Fruit fly (Drosophila melanogaster): ENCODE measurements around the gene Skel.

Skel gene

dm6 chr3R:10643077-10643784 lies 43.5 kb upstream of the Skel start (continued):
- TF ChIP-seq chif (GFP tag; optimal IDR thresholded peaks at IDR 0.05) (peak in 1 of 2 experiments; percentile 6), CG8089 (GFP tag; optimal IDR thresholded peaks at IDR 0.05) (no peak), CG2678 (tag; optimal IDR thresholded peaks at IDR 0.05) (peak; percentile 73), NFAT (GFP tag; IDR thresholded peaks at IDR 0.05) (no peak), sens-2 (GFP tag; IDR thresholded peaks at IDR 0.05) (peak; percentile 45), CG6689 (GFP tag; IDR thresholded peaks at IDR 0.05) (no peak), zen2 (GFP tag; IDR thresholded peaks at IDR 0.05; ENCODE audit: partially characterized antibody) (no peak), schlank (tag; optimal IDR thresholded peaks at IDR 0.05) (peak; percentile 58), CG12299 (tag; optimal IDR thresholded peaks at IDR 0.05) (peak; percentile 40), CG9215 (GFP tag; IDR thresholded peaks at IDR 0.05) (no peak), pfk (GFP tag; optimal IDR thresholded peaks at IDR 0.05) (peak; percentile 1), CG10321 (GFP tag; IDR thresholded peaks at IDR 0.05) (no peak), CG5953 (GFP tag; IDR thresholded peaks at IDR 0.05) (no peak), az2 (GFP tag; optimal IDR thresholded peaks at IDR 0.05) (no peak), gfzf (GFP tag; optimal IDR thresholded peaks at IDR 0.05) (no peak), run (tag; optimal IDR thresholded peaks at IDR 0.05) (no peak), cad (GFP tag; optimal IDR thresholded peaks at IDR 0.05) (peak; percentile 24), Doc2 (GFP tag; IDR thresholded peaks at IDR 0.05) (no peak), CG17568 (GFP tag; optimal IDR thresholded peaks at IDR 0.05) (peak; percentile 62), D (optimal IDR thresholded peaks at IDR 0.05) (no peak), D (GFP tag; optimal IDR thresholded peaks at IDR 0.05) (peak; percentile 42), CG3163 (GFP tag; optimal IDR thresholded peaks at IDR 0.05) (no peak), Rx (GFP tag; IDR thresholded peaks at IDR 0.05) (no peak), Blimp-1 (GFP tag; optimal IDR thresholded peaks at IDR 0.05) (peak; percentile 43), Oaz (GFP tag; IDR thresholded peaks at IDR 0.05) (no peak), CG11398 (GFP tag; optimal IDR thresholded peaks at IDR 0.05) (no peak), CG6791 (GFP tag; IDR thresholded peaks at IDR 0.05; ENCODE audit: partially characterized antibody) (no peak), toy (GFP tag; IDR thresholded peaks at IDR 0.05) (no peak), Xrp1 (GFP tag; IDR thresholded peaks at IDR 0.05) (no peak; the same call in none of the 2 replicates), GATAe (GFP tag; conservative IDR thresholded peaks at IDR 0.05) (peak; percentile 85), Mes4 (GFP tag; optimal IDR thresholded peaks at IDR 0.05) (no peak), ato (GFP tag; IDR thresholded peaks at IDR 0.05; ENCODE audit: partially characterized antibody) (no peak), CG30431 (GFP tag; optimal IDR thresholded peaks at IDR 0.05) (no peak), phol (tag; optimal IDR thresholded peaks at IDR 0.05) (no peak), row (GFP tag; IDR thresholded peaks at IDR 0.05) (no peak; the same call in 2 of the 3 replicates), CG14965 (GFP tag; optimal IDR thresholded peaks at IDR 0.05; ENCODE audit: borderline replicate concordance) (peak; percentile 9), CG16815 (GFP tag; optimal IDR thresholded peaks at IDR 0.05) (no peak), nerfin-1 (tag; optimal IDR thresholded peaks at IDR 0.05) (peak; percentile 65), hth (optimal IDR thresholded peaks at IDR 0.05) (no peak), Mad (GFP tag; optimal IDR thresholded peaks at IDR 0.05) (no peak), Aef1 (GFP tag; IDR thresholded peaks at IDR 0.05) (no peak), chm (GFP tag; IDR thresholded peaks at IDR 0.05) (no peak), CG15601 (tag; optimal IDR thresholded peaks at IDR 0.05) (peak; percentile 78), Adf1 (GFP tag; IDR thresholded peaks at IDR 0.05) (no peak), CG33557 (GFP tag; optimal IDR thresholded peaks at IDR 0.05) (peak; percentile 66), CG13424 (tag; optimal IDR thresholded peaks at IDR 0.05) (peak; percentile 64), CG12769 (tag; optimal IDR thresholded peaks at IDR 0.05) (peak; percentile 66), Elba2 (GFP tag; optimal IDR thresholded peaks at IDR 0.05) (no peak), Asciz (GFP tag; optimal IDR thresholded peaks at IDR 0.05) (peak; percentile 58), nau (GFP tag; optimal IDR thresholded peaks at IDR 0.05) (peak; percentile 48)

Data from whole organism, embryonic.